Fruit fly (Drosophila melanogaster): ENCODE measurements around the gene CG34316.

DNA sequence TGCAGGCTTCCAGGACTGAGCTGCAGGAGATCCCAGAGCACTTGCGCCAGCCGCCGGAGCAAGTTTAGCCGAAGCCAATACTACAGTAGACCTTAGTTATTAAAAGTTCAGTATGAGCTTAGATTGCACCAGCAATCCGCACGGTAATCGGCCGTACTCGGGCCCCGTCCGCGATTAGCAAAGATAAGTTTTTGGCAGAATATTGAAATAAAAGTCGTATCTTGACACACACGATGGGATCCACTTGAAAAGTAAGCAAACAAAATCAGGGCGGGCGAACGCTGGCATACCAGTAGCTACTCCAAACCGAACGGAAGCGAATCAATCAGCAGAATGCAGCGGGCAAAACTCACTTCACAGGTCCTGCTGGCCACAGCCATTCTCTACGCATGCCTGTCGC lies at the start of gene CG34316:
- TF ChIP-seq CG15710 (tag; optimal IDR thresholded peaks at IDR 0.05) (no peak), Ets98B (GFP tag; IDR thresholded peaks at IDR 0.05) (no peak), CG14655 (GFP tag; optimal IDR thresholded peaks at IDR 0.05) (no peak)

All from whole organism, pupa.